Worm (Caenorhabditis elegans) whole organism, L1 larva: ENCODE measurements around the gene isp-1.

Experiments used
- C16A3.4 ChIP-seq: fragments of 150-350 bp; optimal IDR thresholded peaks from 2 replicates; lab custom pipeline; 2014; ENCODE audit warnings: missing biosample characterization, missing genetic modification characterization
- Y116A8C.19 ChIP-seq: sonication (generic microtip); optimal IDR thresholded peaks from 2 replicates; lab custom pipeline; 2016; ENCODE audit warnings: missing compliant biosample characterization, missing genetic modification characterization, borderline replicate concordance
- ama-1 ChIP-seq: fragments of 150-350 bp; optimal IDR thresholded peaks from 2 replicates; lab custom pipeline; 2014
- blmp-1 ChIP-seq: fragments of 150-350 bp; optimal IDR thresholded peaks from 2 replicates; lab custom pipeline; 2014; ENCODE audit warnings: missing biosample characterization, missing genetic modification characterization
- ceh-88 ChIP-seq: fragments of 200-800 bp; sonication (Bioruptor generic); IDR thresholded peaks from 2 replicates; pipeline ENCODE4 v1.3.6; 2022; ENCODE audit warnings: missing genetic modification characterization, missing compliant biosample characterization
- ceh-90 ChIP-seq: sonication (generic microtip); optimal IDR thresholded peaks from 2 replicates; lab custom pipeline; 2016; ENCODE audit warnings: missing genetic modification characterization, missing compliant biosample characterization
- ces-1 ChIP-seq: fragments of 150-350 bp; optimal IDR thresholded peaks from 2 replicates; lab custom pipeline; 2014; ENCODE audit warnings: missing biosample characterization, missing genetic modification reagents, missing genetic modification characterization
- dpl-1 ChIP-seq, 3 experiments: fragments of 150-350 bp in 2 of 3; sonication (generic microtip) in 1 of 3; optimal IDR thresholded peaks; 2 replicates each; lab custom pipeline; 2014 to 2017; ENCODE audit warnings: missing biosample characterization in 3 of 3, missing genetic modification characterization in 3 of 3, missing genetic modification reagents in 3 of 3
- dsc-1 ChIP-seq: sonication (generic microtip); optimal IDR thresholded peaks from 2 replicates; lab custom pipeline; 2016; ENCODE audit warnings: mild to moderate bottlenecking, missing genetic modification characterization, missing compliant biosample characterization
- efl-1 ChIP-seq, 4 experiments: fragments of 150-350 bp; optimal IDR thresholded peaks in 3 of 4; peaks in 1 of 4; 1 replicate in 1 of 4; 2 replicates in 3 of 4; lab custom pipeline; 2014; ENCODE audit warnings: missing biosample characterization in 2 of 4, missing genetic modification characterization in 2 of 4, missing genetic modification reagents in 2 of 4
- egl-13 ChIP-seq: sonication (generic microtip); optimal IDR thresholded peaks from 2 replicates; lab custom pipeline; 2016; ENCODE audit warnings: missing genotype, missing genetic modification reagents, missing genetic modification characterization, missing compliant biosample characterization
- elt-2 ChIP-seq: sonication (generic microtip); optimal IDR thresholded peaks from 2 replicates; lab custom pipeline; 2016; ENCODE audit warnings: missing genetic modification characterization, mild to moderate bottlenecking, inconsistent platforms, missing compliant biosample characterization, missing genetic modification reagents
- elt-3 ChIP-seq, 6 experiments: fragments of 150-350 bp in 1 of 6; sonication (generic microtip); optimal IDR thresholded peaks; 2 replicates each; lab custom pipeline; 2017 to 2018; ENCODE audit warnings: missing biosample characterization in 6 of 6, missing genetic modification characterization in 6 of 6, inconsistent platforms in 1 of 6
- fkh-10 ChIP-seq: sonication (generic microtip); optimal IDR thresholded peaks from 2 replicates; lab custom pipeline; 2017; ENCODE audit warnings: missing biosample characterization, missing genetic modification reagents, missing genetic modification characterization
- fos-1 ChIP-seq: fragments of 150-350 bp; optimal IDR thresholded peaks from 2 replicates; lab custom pipeline; 2014; ENCODE audit warnings: missing biosample characterization, missing genetic modification characterization
- hlh-17 ChIP-seq: fragments of 200-800 bp; sonication (Bioruptor generic); optimal IDR thresholded peaks from 2 replicates; lab custom pipeline; 2018; ENCODE audit warnings: missing genetic modification characterization, mild to moderate bottlenecking, missing compliant biosample characterization, moderate library complexity, borderline replicate concordance
- irx-1 ChIP-seq: sonication (generic microtip); optimal IDR thresholded peaks from 2 replicates; lab custom pipeline; 2016; ENCODE audit warnings: missing genetic modification characterization, missing compliant biosample characterization
- isw-1 ChIP-seq: fragments of 200-800 bp; sonication (Bioruptor generic); IDR thresholded peaks from 2 replicates; pipeline ENCODE4 v1.3.6; 2022; ENCODE audit warnings: missing genetic modification characterization, missing compliant biosample characterization
- lin-14 ChIP-seq: fragments of 200-800 bp; sonication (Bioruptor generic); optimal IDR thresholded peaks from 2 replicates; lab custom pipeline; 2018; ENCODE audit warnings: mild to moderate bottlenecking, missing genetic modification characterization, moderate library complexity, missing compliant biosample characterization
- lin-15B ChIP-seq: fragments of 150-350 bp; sonication (generic microtip); optimal IDR thresholded peaks from 3 replicates; lab custom pipeline; 2014; ENCODE audit warnings: missing biosample characterization, missing genetic modification characterization
- lin-35 ChIP-seq, 2 experiments: fragments of 150-350 bp; optimal IDR thresholded peaks; 2 replicates each; lab custom pipeline; 2014; ENCODE audit warnings: missing biosample characterization in 2 of 2, missing genetic modification characterization in 2 of 2, missing genetic modification reagents in 2 of 2
- lsy-2 ChIP-seq, 2 experiments: fragments of 150-350 bp; optimal IDR thresholded peaks; 2 replicates each; lab custom pipeline; 2014; ENCODE audit warnings: missing biosample characterization in 2 of 2, missing genetic modification characterization in 2 of 2
- mdl-1 ChIP-seq, 2 experiments: fragments of 150-350 bp; optimal IDR thresholded peaks; 2 replicates each; lab custom pipeline; 2014 to 2017; ENCODE audit warnings: missing biosample characterization in 2 of 2, missing genetic modification characterization in 2 of 2, inconsistent platforms in 1 of 2
- mef-2 ChIP-seq: fragments of 150-350 bp; optimal IDR thresholded peaks from 2 replicates; lab custom pipeline; 2014; ENCODE audit warnings: missing biosample characterization, missing genetic modification characterization
- nhr-11 ChIP-seq: fragments of 150-350 bp; optimal IDR thresholded peaks from 2 replicates; lab custom pipeline; 2014; ENCODE audit warnings: missing biosample characterization, missing genetic modification characterization
- nhr-20 ChIP-seq: sonication (generic microtip); optimal IDR thresholded peaks from 2 replicates; lab custom pipeline; 2016; ENCODE audit warnings: mild to moderate bottlenecking, missing genetic modification characterization, missing compliant biosample characterization
- nhr-71 ChIP-seq: sonication (generic microtip); optimal IDR thresholded peaks from 2 replicates; lab custom pipeline; 2016; ENCODE audit warnings: mild to moderate bottlenecking, missing genetic modification characterization, moderate library complexity, missing compliant biosample characterization
- nhr-85 ChIP-seq: sonication (generic microtip); peaks from one replicate; lab custom pipeline; 2016; ENCODE audit warnings: missing genetic modification characterization, inconsistent platforms, missing compliant biosample characterization
- nhr-90 ChIP-seq: sonication (generic microtip); optimal IDR thresholded peaks from 2 replicates; lab custom pipeline; 2016; ENCODE audit warnings: mild to moderate bottlenecking, missing genetic modification characterization, missing compliant biosample characterization; ENCODE audit not compliant: poor library complexity
- pax-3 ChIP-seq: fragments of 200-800 bp; sonication (Bioruptor generic); optimal IDR thresholded peaks from 2 replicates; lab custom pipeline; 2018; ENCODE audit warnings: mild to moderate bottlenecking, missing genetic modification characterization, moderate library complexity, missing compliant biosample characterization
- pqm-1 ChIP-seq: sonication (generic microtip); optimal IDR thresholded peaks from 3 replicates; lab custom pipeline; 2017; ENCODE audit warnings: missing biosample characterization, missing genetic modification characterization
- rnt-1 ChIP-seq: sonication (generic microtip); optimal IDR thresholded peaks from 2 replicates; lab custom pipeline; 2016; ENCODE audit warnings: mild to moderate bottlenecking, missing genetic modification characterization, moderate library complexity, missing compliant biosample characterization
- snu-23 ChIP-seq: sonication (generic microtip); optimal IDR thresholded peaks from 2 replicates; lab custom pipeline; 2016; ENCODE audit warnings: missing genetic modification characterization, missing compliant biosample characterization
- swsn-7 ChIP-seq: sonication (generic microtip); optimal IDR thresholded peaks from 2 replicates; lab custom pipeline; 2016; ENCODE audit warnings: missing genetic modification characterization, missing compliant biosample characterization
- tbx-2 ChIP-seq: sonication (generic microtip); optimal IDR thresholded peaks from 2 replicates; lab custom pipeline; 2016; ENCODE audit warnings: missing genetic modification characterization, missing compliant biosample characterization
- zag-1 ChIP-seq: fragments of 150-350 bp; optimal IDR thresholded peaks from 2 replicates; lab custom pipeline; 2014; ENCODE audit warnings: missing biosample characterization, missing genetic modification characterization
- ztf-11 ChIP-seq, 2 experiments: sonication (generic microtip); optimal IDR thresholded peaks; 2 replicates each; lab custom pipeline; 2016 to 2017; ENCODE audit warnings: missing genetic modification characterization in 2 of 2, missing biosample characterization in 1 of 2, missing compliant biosample characterization in 1 of 2

isp-1 gene

DNA sequence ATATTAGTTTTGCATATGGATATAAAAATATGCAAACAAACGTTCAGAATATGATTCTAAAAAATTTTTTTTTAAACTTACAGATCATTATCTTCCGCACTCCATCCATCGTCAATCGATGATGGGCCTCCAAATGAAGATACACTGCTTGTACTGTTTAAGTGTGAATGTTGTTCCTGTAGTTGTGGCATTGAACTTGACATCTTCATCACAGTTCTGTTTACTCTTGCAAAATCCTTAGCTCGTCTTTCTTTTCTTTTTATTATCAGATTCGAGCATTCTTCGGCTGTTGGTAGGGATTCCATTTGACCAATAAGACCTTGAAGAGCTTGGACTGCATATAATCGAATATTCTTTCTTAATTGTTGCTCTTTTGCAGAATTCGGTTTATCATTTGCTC is 30.8 kb downstream of the isp-1 start:
- TF ChIP-seq fkh-10 (GFP tag; lab: Kevin White, UChicago): no peak
- TF ChIP-seq snu-23 (GFP tag; lab: Kevin White, UChicago): no peak
- no peak for TF ChIP-seq elt-2
- TF ChIP-seq nhr-71 (tag; lab: Kevin White, UChicago): no peak
- no peak for TF ChIP-seq efl-1 (optimal IDR thresholded peaks at IDR 0.05; lab: Kevin White, UChicago)
- no peak for TF ChIP-seq efl-1 (GFP tag; optimal IDR thresholded peaks at IDR 0.05 in 1 of 2; lab: Kevin White, UChicago)
- no peak for TF ChIP-seq nhr-11 (tag; lab: Kevin White, UChicago)
- TF ChIP-seq pax-3 (tag; lab: Kevin White, UChicago): no peak
- TF ChIP-seq ces-1: no peak
- no peak for TF ChIP-seq mdl-1 (tag; optimal IDR thresholded peaks at IDR 0.05; lab: Kevin White, UChicago)
- no peak for TF ChIP-seq hlh-17 (GFP tag; lab: Kevin White, UChicago)
- TF ChIP-seq zag-1 (tag; lab: Kevin White, UChicago): no peak
- no peak for TF ChIP-seq isw-1 (GFP tag; lab: Robert Waterston, UW)
- no peak for TF ChIP-seq lin-15B
- no peak for TF ChIP-seq swsn-7
- TF ChIP-seq nhr-20 (tag; lab: Kevin White, UChicago): no peak
- TF ChIP-seq ztf-11 (tag; optimal IDR thresholded peaks at IDR 0.05; lab: Kevin White, UChicago): no peak
- no peak for TF ChIP-seq pqm-1 (tag; lab: Kevin White, UChicago)
- TF ChIP-seq, all 84 proteins: peak for 0

DNA sequence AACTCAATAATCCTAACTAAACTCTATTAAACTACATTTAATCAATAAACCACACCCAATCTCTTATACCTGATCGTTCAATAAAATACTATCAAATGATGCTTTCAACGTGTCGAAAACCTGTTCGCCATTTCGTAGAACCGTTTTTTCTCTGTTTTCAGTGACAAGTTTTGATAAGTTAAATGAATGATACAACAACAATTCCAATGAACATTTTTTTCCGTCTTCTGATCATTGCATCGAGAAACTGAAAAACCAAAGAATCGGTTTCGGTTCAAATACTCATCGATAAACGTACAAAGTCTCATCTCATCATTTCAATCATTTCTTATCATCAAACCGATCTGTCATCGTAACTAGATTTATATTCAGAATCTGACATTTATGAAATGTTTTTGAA is 32.7 kb downstream of the isp-1 start:
- TF ChIP-seq snu-23 (GFP tag; lab: Kevin White, UChicago) (peak; percentile 0), ama-1 (lab: Kevin White, UChicago) (no peak), lin-35 (GFP tag; optimal IDR thresholded peaks at IDR 0.05; lab: Kevin White, UChicago) (peak in 1 of 2 experiments; percentile 21), C16A3.4 (tag; lab: Kevin White, UChicago) (no peak), elt-3 (tag; optimal IDR thresholded peaks at IDR 0.05; lab: Kevin White, UChicago) (peak in 5 of 6 experiments; percentile 16 to 83 (median 64)), blmp-1 (tag; lab: Kevin White, UChicago) (peak; percentile 34), rnt-1 (tag; lab: Kevin White, UChicago) (no peak), Y116A8C.19 (no peak), lin-14 (GFP tag; lab: Kevin White, UChicago) (peak; percentile 26), nhr-85 (peak; percentile 86), mdl-1 (tag; optimal IDR thresholded peaks at IDR 0.05; lab: Kevin White, UChicago) (no peak), irx-1 (no peak), pqm-1 (tag; lab: Kevin White, UChicago) (no peak), nhr-20 (tag; lab: Kevin White, UChicago) (peak; percentile 86), tbx-2 (peak; percentile 32), nhr-71 (tag; lab: Kevin White, UChicago) (peak; percentile 43), mef-2 (tag; lab: Kevin White, UChicago) (no peak), ceh-88 (GFP tag; lab: Robert Waterston, UW) (no peak), nhr-90 (tag; lab: Kevin White, UChicago) (peak; percentile 12)

ce11 chrIV:8102231-8102630 is 33.6 kb downstream of the isp-1 start, which contains the start of gene Y42H9AR.5:
Y42H9AR.5 (plus strand) TSS chrIV:8102531.
- no peak for TF ChIP-seq egl-13 (tag; lab: Kevin White, UChicago)
- no peak for TF ChIP-seq dpl-1 (GFP tag; optimal IDR thresholded peaks at IDR 0.05; lab: Kevin White, UChicago)
- TF ChIP-seq fos-1 (tag; lab: Kevin White, UChicago): no peak
- TF ChIP-seq dsc-1 (tag; lab: Kevin White, UChicago): no peak
- no peak for TF ChIP-seq hlh-17 (GFP tag; lab: Kevin White, UChicago)
- TF ChIP-seq pax-3 (tag; lab: Kevin White, UChicago): no peak
- no peak for TF ChIP-seq isw-1 (GFP tag; lab: Robert Waterston, UW)
- TF ChIP-seq elt-3 (tag; optimal IDR thresholded peaks at IDR 0.05; lab: Kevin White, UChicago): no peak
- TF ChIP-seq nhr-85: no peak
- no peak for TF ChIP-seq mdl-1 (tag; optimal IDR thresholded peaks at IDR 0.05; lab: Kevin White, UChicago)
- TF ChIP-seq nhr-90 (tag; lab: Kevin White, UChicago): no peak
- no peak for TF ChIP-seq ama-1 (lab: Kevin White, UChicago)
- TF ChIP-seq ceh-90 (tag; lab: Kevin White, UChicago): no peak
- no peak for TF ChIP-seq lsy-2 (tag; optimal IDR thresholded peaks at IDR 0.05; lab: Kevin White, UChicago)
- no peak for TF ChIP-seq ces-1
- no peak for TF ChIP-seq fkh-10 (GFP tag; lab: Kevin White, UChicago)
- TF ChIP-seq, all 84 proteins: peak for 0
